Fruit fly (Drosophila melanogaster) whole organism, wandering third instar larva: ENCODE measurements around the gene CG13049.
A peak's percentile ranks its signal among the peaks of the same experiment; 100 is the strongest.

ENCODE experiments used
- Abd-B ChIP-seq: fragments of >200 bp; optimal IDR thresholded peaks from 2 replicates; lab custom pipeline; 2017; ENCODE audit warnings: missing biosample characterization, missing genetic modification characterization
- CG32264 ChIP-seq: fragments of 200-800 bp; sonication (Bioruptor generic); optimal IDR thresholded peaks from 2 replicates; lab custom pipeline; 2016; ENCODE audit warnings: missing biosample characterization, missing genetic modification characterization
- CG9705 ChIP-seq: fragments of 200-800 bp; sonication (Bioruptor generic); optimal IDR thresholded peaks from 2 replicates; lab custom pipeline; 2018; ENCODE audit warnings: missing biosample characterization, mild to moderate bottlenecking, missing genetic modification characterization
- CrebA ChIP-seq: fragments of 200-800 bp; sonication (Bioruptor generic); optimal IDR thresholded peaks from 2 replicates; lab custom pipeline; 2016; ENCODE audit warnings: missing biosample characterization, mild to moderate bottlenecking, missing genetic modification characterization, borderline replicate concordance
- Dfd ChIP-seq: fragments of >200 bp; optimal IDR thresholded peaks from 2 replicates; lab custom pipeline; 2017; ENCODE audit warnings: missing biosample characterization, missing genetic modification characterization
- Dif ChIP-seq: fragments of 200-275, 200-300 bp; sonication (Bioruptor generic); optimal IDR thresholded peaks from 2 replicates; lab custom pipeline; 2018; ENCODE audit warnings: missing biosample characterization, missing genetic modification characterization; ENCODE audit not compliant: partially characterized antibody
- GATAd ChIP-seq: sonication (Bioruptor generic); optimal IDR thresholded peaks from 2 replicates; lab custom pipeline; 2016; ENCODE audit warnings: missing biosample characterization, missing genetic modification characterization
- HLH106 ChIP-seq: fragments of 200-800 bp; optimal IDR thresholded peaks from 3 replicates; lab custom pipeline; 2019; ENCODE audit warnings: missing biosample characterization, mild to moderate bottlenecking, missing genetic modification characterization, moderate library complexity
- Hnf4 ChIP-seq: fragments of 200-800 bp; sonication (Bioruptor generic); optimal IDR thresholded peaks from 2 replicates; lab custom pipeline; 2016; ENCODE audit warnings: missing biosample characterization, mild to moderate bottlenecking, missing genetic modification characterization
- Hr78 ChIP-seq: fragments of >200 bp; optimal IDR thresholded peaks from 2 replicates; lab custom pipeline; 2017; ENCODE audit warnings: missing biosample characterization, missing genetic modification characterization
- Hr83 ChIP-seq: fragments of 200-300 bp; sonication (Bioruptor generic); optimal IDR thresholded peaks from 2 replicates; lab custom pipeline; 2016; ENCODE audit warnings: missing biosample characterization, mild to moderate bottlenecking, missing genetic modification characterization, moderate library complexity; ENCODE audit not compliant: poor library complexity, severe bottlenecking
- Jra ChIP-seq: sonication (Bioruptor generic); optimal IDR thresholded peaks from 2 replicates; lab custom pipeline; 2016; ENCODE audit warnings: missing biosample characterization, missing genetic modification characterization
- Mio ChIP-seq: sonication (Bioruptor generic); optimal IDR thresholded peaks from 2 replicates; lab custom pipeline; 2016; ENCODE audit warnings: missing biosample characterization, missing genetic modification characterization
- Myc ChIP-seq: fragments of >200 bp; optimal IDR thresholded peaks from 2 replicates; lab custom pipeline; 2017
- N ChIP-seq: fragments of >200 bp; optimal IDR thresholded peaks from 2 replicates; lab custom pipeline; 2018; ENCODE audit warnings: missing biosample characterization, missing external identifiers, missing genetic modification characterization
- OdsH ChIP-seq: fragments of 200-800 bp; sonication (Bioruptor generic); optimal IDR thresholded peaks from 2 replicates; lab custom pipeline; 2016; ENCODE audit warnings: missing biosample characterization, mild to moderate bottlenecking, missing genetic modification characterization
- Rel ChIP-seq, 2 experiments: fragments of 200-800 bp; sonication (Bioruptor generic) in 1 of 2; optimal IDR thresholded peaks; 2 replicates in 1 of 2; 3 replicates in 1 of 2; lab custom pipeline; 2016 to 2019; ENCODE audit warnings: mild to moderate bottlenecking in 2 of 2, missing biosample characterization in 2 of 2, missing genetic modification characterization in 2 of 2, moderate library complexity in 1 of 2
- Sp1 ChIP-seq: fragments of 200-800 bp; sonication (Bioruptor generic); optimal IDR thresholded peaks from 3 replicates; lab custom pipeline; 2019; ENCODE audit warnings: missing biosample characterization, mild to moderate bottlenecking, missing genetic modification characterization, moderate library complexity
- Vsx2 ChIP-seq: fragments of 200-300, 225-300 bp; sonication (Bioruptor generic); optimal IDR thresholded peaks from 2 replicates; lab custom pipeline; 2018; ENCODE audit warnings: missing biosample characterization, missing genetic modification characterization; ENCODE audit not compliant: partially characterized antibody
- br ChIP-seq: fragments of 200-800 bp; sonication (Bioruptor generic); optimal IDR thresholded peaks from 2 replicates; lab custom pipeline; 2016; ENCODE audit warnings: missing biosample characterization, missing genetic modification characterization
- brk ChIP-seq: fragments of 200-800 bp; sonication (Bioruptor generic); optimal IDR thresholded peaks from 2 replicates; lab custom pipeline; 2016; ENCODE audit warnings: missing biosample characterization, mild to moderate bottlenecking, missing genetic modification characterization
- dl ChIP-seq, 2 experiments: fragments of 175-275, 200-275 bp in 1 of 2; fragments of 200-275 bp in 1 of 2; sonication (Bioruptor generic); optimal IDR thresholded peaks; lab custom pipeline; 2018; ENCODE audit warnings: mild to moderate bottlenecking in 2 of 2, missing biosample characterization in 2 of 2, missing genetic modification characterization in 2 of 2, moderate library complexity in 2 of 2; ENCODE audit not compliant: partially characterized antibody in 2 of 2, insufficient read depth in 1 of 2
- dmrt93B ChIP-seq: fragments of 200-800 bp; sonication (Bioruptor generic); optimal IDR thresholded peaks from 2 replicates; lab custom pipeline; 2018; ENCODE audit warnings: missing biosample characterization, mild to moderate bottlenecking, missing genetic modification characterization
- dsf ChIP-seq: sonication (Bioruptor generic); optimal IDR thresholded peaks from 2 replicates; lab custom pipeline; 2016; ENCODE audit warnings: missing biosample characterization, missing genetic modification characterization, borderline replicate concordance
- ey ChIP-seq: fragments of 200-800 bp; sonication (Bioruptor generic); optimal IDR thresholded peaks from 2 replicates; lab custom pipeline; 2016; ENCODE audit warnings: missing biosample characterization, missing genetic modification characterization
- foxo ChIP-seq, 2 experiments: fragments of 200-800 bp; sonication (Bioruptor generic); optimal IDR thresholded peaks; 2 replicates in 1 of 2; 3 replicates in 1 of 2; lab custom pipeline; 2016 to 2017; ENCODE audit warnings: missing biosample characterization in 2 of 2, missing genetic modification characterization in 2 of 2
- fru ChIP-seq: fragments of 200-800 bp; sonication (Bioruptor generic); optimal IDR thresholded peaks from 3 replicates; lab custom pipeline; 2016; ENCODE audit warnings: missing biosample characterization, mild to moderate bottlenecking, missing genetic modification characterization
- h ChIP-seq: fragments of 200-800 bp; sonication (Bioruptor generic); optimal IDR thresholded peaks from 3 replicates; lab custom pipeline; 2016; ENCODE audit warnings: missing biosample characterization, mild to moderate bottlenecking, missing genetic modification characterization
- jim ChIP-seq: fragments of 175-275, 200-325 bp; sonication (Bioruptor generic); optimal IDR thresholded peaks from 2 replicates; lab custom pipeline; 2016; ENCODE audit warnings: missing biosample characterization, mild to moderate bottlenecking, missing genetic modification characterization
- lola ChIP-seq: fragments of >200 bp; optimal IDR thresholded peaks from 2 replicates; lab custom pipeline; 2017; ENCODE audit warnings: missing biosample characterization, missing genetic modification characterization
- pan ChIP-seq: fragments of >200 bp; optimal IDR thresholded peaks from 2 replicates; lab custom pipeline; 2017
- psq ChIP-seq: fragments of 200-800 bp; sonication (Bioruptor generic); optimal IDR thresholded peaks from 3 replicates; lab custom pipeline; 2017; ENCODE audit warnings: missing biosample characterization, mild to moderate bottlenecking, missing genetic modification characterization, moderate library complexity
- rgr ChIP-seq: fragments of 200-800 bp; sonication (Bioruptor generic); optimal IDR thresholded peaks from 3 replicates; lab custom pipeline; 2016; ENCODE audit warnings: missing biosample characterization, mild to moderate bottlenecking, missing genetic modification characterization
- sage ChIP-seq: fragments of 200-800 bp; sonication (Bioruptor generic); optimal IDR thresholded peaks from 2 replicates; lab custom pipeline; 2016; ENCODE audit warnings: missing biosample characterization, mild to moderate bottlenecking, missing genetic modification characterization
- sv ChIP-seq: fragments of 200-800 bp; sonication (Bioruptor generic); optimal IDR thresholded peaks from 3 replicates; lab custom pipeline; 2016; ENCODE audit warnings: missing biosample characterization, missing genetic modification characterization
- tai ChIP-seq: sonication (Bioruptor generic); optimal IDR thresholded peaks from 2 replicates; lab custom pipeline; 2016; ENCODE audit warnings: missing biosample characterization, missing genetic modification characterization
- usp ChIP-seq: fragments of >200 bp; optimal IDR thresholded peaks from 2 replicates; lab custom pipeline; 2017; ENCODE audit warnings: missing biosample characterization, missing genetic modification characterization
- woc ChIP-seq: sonication (Bioruptor generic); optimal IDR thresholded peaks from 2 replicates; lab custom pipeline; 2016; ENCODE audit warnings: missing biosample characterization, mild to moderate bottlenecking, missing genetic modification characterization

CG13049 gene

dm6 chr3L:16289067-16289466 lies 7.3 kb upstream of the CG13049 start:
- TF ChIP-seq foxo (GFP tag; optimal IDR thresholded peaks at IDR 0.05; lab: Kevin White, UChicago): peak in 1 of 2 experiments; percentile 9
- TF ChIP-seq Hnf4 (GFP tag; lab: Kevin White, UChicago): no peak

dm6 chr3L:16288322-16288721 lies 6.6 kb upstream of the CG13049 start, which contains the start of gene CG13046:
CG13046 (minus strand) TSS chr3L:16288422.
- TF ChIP-seq Jra (GFP tag; lab: Kevin White, UChicago): no peak
- no peak for TF ChIP-seq Dif (GFP tag; lab: Kevin White, UChicago)
- TF ChIP-seq woc (GFP tag; lab: Kevin White, UChicago): no peak
- TF ChIP-seq N (GFP tag; lab: Kevin White, UChicago): no peak
- no peak for TF ChIP-seq rgr (GFP tag; lab: Kevin White, UChicago)
- TF ChIP-seq sage (GFP tag; lab: Kevin White, UChicago): no peak
- no peak for TF ChIP-seq lola (GFP tag; lab: Kevin White, UChicago)
- TF ChIP-seq CG9705 (GFP tag; lab: Kevin White, UChicago): no peak
- no peak for TF ChIP-seq fru
- no peak for TF ChIP-seq dmrt93B (GFP tag; lab: Kevin White, UChicago)
- no peak for TF ChIP-seq dl (GFP tag; optimal IDR thresholded peaks at IDR 0.05; lab: Kevin White, UChicago; ENCODE audit: insufficient read depth in 1 of 2, partially characterized antibody in 2 of 2)
- no peak for TF ChIP-seq foxo (GFP tag; optimal IDR thresholded peaks at IDR 0.05; lab: Kevin White, UChicago)

dm6 chr3L:16286258-16286657 lies 4.5 kb upstream of the CG13049 start:
- peak; percentile 51 for TF ChIP-seq rgr (GFP tag; lab: Kevin White, UChicago)
- no peak for TF ChIP-seq Dif (GFP tag; lab: Kevin White, UChicago)
- TF ChIP-seq CG32264: no peak
- TF ChIP-seq N (GFP tag; lab: Kevin White, UChicago): no peak
- no peak for TF ChIP-seq lola (GFP tag; lab: Kevin White, UChicago)
- TF ChIP-seq Rel (GFP tag; optimal IDR thresholded peaks at IDR 0.05; lab: Kevin White, UChicago): no peak
- TF ChIP-seq Rel (tag; optimal IDR thresholded peaks at IDR 0.05; lab: Kevin White, UChicago): no peak
- TF ChIP-seq Myc (lab: Kevin White, UChicago): no peak
- TF ChIP-seq psq: no peak
- TF ChIP-seq dl (GFP tag; optimal IDR thresholded peaks at IDR 0.05; lab: Kevin White, UChicago; ENCODE audit: insufficient read depth in 1 of 2, partially characterized antibody in 2 of 2): no peak
- TF ChIP-seq sage (GFP tag; lab: Kevin White, UChicago): no peak
- TF ChIP-seq ey (GFP tag; lab: Kevin White, UChicago): peak; percentile 32
- TF ChIP-seq GATAd (GFP tag; lab: Kevin White, UChicago): no peak
- peak; percentile 34 for TF ChIP-seq OdsH (GFP tag; lab: Kevin White, UChicago)
- TF ChIP-seq h (GFP tag; lab: Kevin White, UChicago): peak; percentile 53
- no peak for TF ChIP-seq usp (GFP tag; lab: Kevin White, UChicago)
- peak; percentile 13 for TF ChIP-seq Hnf4 (GFP tag; lab: Kevin White, UChicago)
- no peak for TF ChIP-seq Hr83 (GFP tag; lab: Kevin White, UChicago)
- TF ChIP-seq Sp1 (GFP tag; lab: Kevin White, UChicago): no peak
- peak; percentile 50 for TF ChIP-seq fru
- no peak for TF ChIP-seq CrebA (GFP tag; lab: Kevin White, UChicago)
- peak in 1 of 2 experiments; percentile 36 for TF ChIP-seq foxo (GFP tag; optimal IDR thresholded peaks at IDR 0.05; lab: Kevin White, UChicago)
- TF ChIP-seq Abd-B (GFP tag; lab: Kevin White, UChicago): no peak
- TF ChIP-seq Vsx2: no peak
- TF ChIP-seq CG9705 (GFP tag; lab: Kevin White, UChicago): no peak
- TF ChIP-seq Hr78 (GFP tag; lab: Kevin White, UChicago): no peak
- no peak for TF ChIP-seq dsf (GFP tag; lab: Kevin White, UChicago)
- peak; percentile 53 for TF ChIP-seq br (GFP tag; lab: Kevin White, UChicago)
- no peak for TF ChIP-seq sv (GFP tag; lab: Kevin White, UChicago)
- TF ChIP-seq jim (GFP tag; lab: Kevin White, UChicago): no peak
- TF ChIP-seq pan: no peak
- no peak for TF ChIP-seq brk (GFP tag; lab: Kevin White, UChicago)
- TF ChIP-seq tai (GFP tag; lab: Kevin White, UChicago): no peak
- TF ChIP-seq Jra (GFP tag; lab: Kevin White, UChicago): no peak
- TF ChIP-seq HLH106: peak; percentile 42
- TF ChIP-seq dmrt93B (GFP tag; lab: Kevin White, UChicago): no peak
- no peak for TF ChIP-seq Mio (GFP tag; lab: Kevin White, UChicago)
- no peak for TF ChIP-seq Dfd (GFP tag; lab: Kevin White, UChicago)
- peak; percentile 43 for TF ChIP-seq woc (GFP tag; lab: Kevin White, UChicago)
